Fruit fly (Drosophila melanogaster) whole organism, embryonic: Measurements from ENCODE around the gene Dora.

Source experiments
- ATbp ChIP-seq: fragments of 200-800 bp; sonication (Bioruptor generic); optimal IDR thresholded peaks from 2 replicates; lab custom pipeline; 2017; ENCODE audit warnings: missing biosample characterization, mild to moderate bottlenecking, missing genetic modification characterization, missing genetic modification reagents
- Antp ChIP-seq: fragments of 200-800 bp; sonication (Bioruptor generic); optimal IDR thresholded peaks from 3 replicates; lab custom pipeline; 2016; ENCODE audit warnings: missing biosample characterization, missing genetic modification characterization
- CG10321 ChIP-seq: fragments of 200-800 bp; sonication (Bioruptor generic); IDR thresholded peaks from 2 replicates; pipeline ENCODE4 v1.3.6; 2022; ENCODE audit warnings: missing biosample characterization, missing genetic modification characterization
- CG10366 ChIP-seq: fragments of 200-800 bp; sonication (Bioruptor generic); IDR thresholded peaks from 2 replicates; pipeline ENCODE4 v1.3.6; 2022; ENCODE audit warnings: missing biosample characterization, missing genetic modification characterization
- CG11504 ChIP-seq: fragments of 200-800 bp; sonication (Bioruptor generic); optimal IDR thresholded peaks from 3 replicates; lab custom pipeline; 2019; ENCODE audit warnings: missing biosample characterization, mild to moderate bottlenecking, missing genetic modification characterization, moderate library complexity
- CG12769 ChIP-seq: fragments of 200-800 bp; sonication (Bioruptor generic); optimal IDR thresholded peaks from 2 replicates; lab custom pipeline; 2019; ENCODE audit warnings: missing biosample characterization, mild to moderate bottlenecking, missing genetic modification characterization, moderate library complexity
- CG14050 ChIP-seq: fragments of 200-800 bp; sonication (Bioruptor generic); IDR thresholded peaks from 3 replicates; pipeline ENCODE4 v1.3.6; 2022; ENCODE audit warnings: missing biosample characterization, missing genetic modification characterization
- CG14667 ChIP-seq: fragments of 200-800 bp; sonication (Bioruptor generic); IDR thresholded peaks from 2 replicates; pipeline ENCODE4 v1.3.6; 2022; ENCODE audit warnings: missing biosample characterization, missing genetic modification characterization
- CG14710 ChIP-seq: fragments of 200-800 bp; sonication (Bioruptor generic); optimal IDR thresholded peaks from 3 replicates; lab custom pipeline; 2019; ENCODE audit warnings: missing biosample characterization, mild to moderate bottlenecking, missing genetic modification characterization, moderate library complexity
- CG16815 ChIP-seq: fragments of 200-800 bp; sonication (Bioruptor generic); optimal IDR thresholded peaks from 3 replicates; lab custom pipeline; 2017; ENCODE audit warnings: missing biosample characterization, mild to moderate bottlenecking, missing genetic modification characterization
- CG17359 ChIP-seq: fragments of 200-800 bp; sonication (Bioruptor generic); optimal IDR thresholded peaks from 3 replicates; lab custom pipeline; 2018; ENCODE audit warnings: missing biosample characterization, mild to moderate bottlenecking, missing genetic modification characterization, moderate library complexity
- CG2116 ChIP-seq: fragments of 200-800 bp; sonication (Bioruptor generic); optimal IDR thresholded peaks from 3 replicates; lab custom pipeline; 2018; ENCODE audit warnings: missing biosample characterization, mild to moderate bottlenecking, missing genetic modification characterization
- CG2875 ChIP-seq: fragments of 200-800 bp; sonication (Bioruptor generic); optimal IDR thresholded peaks from 2 replicates; lab custom pipeline; 2017; ENCODE audit warnings: missing biosample characterization, mild to moderate bottlenecking, missing genetic modification characterization, missing genetic modification reagents
- CG31224 ChIP-seq: fragments of 200-800 bp; sonication (Bioruptor generic); IDR thresholded peaks from 2 replicates; pipeline ENCODE4 v1.3.6; 2022; ENCODE audit warnings: missing biosample characterization, missing genetic modification characterization
- CG3407 ChIP-seq: fragments of 200-800 bp; sonication (Bioruptor generic); optimal IDR thresholded peaks from 2 replicates; lab custom pipeline; 2018; ENCODE audit warnings: missing biosample characterization, mild to moderate bottlenecking, missing genetic modification characterization
- CG34422 ChIP-seq: fragments of 200-800 bp; sonication (Bioruptor generic); IDR thresholded peaks from 3 replicates; pipeline ENCODE4 v1.3.6; 2022; ENCODE audit warnings: missing biosample characterization, missing genetic modification characterization
- CG5245 ChIP-seq: fragments of 200-800 bp; sonication (Bioruptor generic); optimal IDR thresholded peaks from 3 replicates; lab custom pipeline; 2016; ENCODE audit warnings: missing biosample characterization, missing genetic modification characterization
- D19B ChIP-seq: fragments of 200-800 bp; sonication (Bioruptor generic); optimal IDR thresholded peaks from 2 replicates; lab custom pipeline; 2017; ENCODE audit warnings: missing biosample characterization, mild to moderate bottlenecking, missing genetic modification characterization
- E2f2 ChIP-seq: fragments of 200-800 bp; sonication (Bioruptor generic); IDR thresholded peaks from 2 replicates; pipeline ENCODE4 v1.3.6; 2022; ENCODE audit warnings: missing biosample characterization, missing genetic modification characterization
- Ets97D ChIP-seq: fragments of 200-800 bp; sonication (Bioruptor generic); optimal IDR thresholded peaks from 3 replicates; lab custom pipeline; 2016; ENCODE audit warnings: missing biosample characterization, missing genetic modification characterization
- Gsc ChIP-seq: fragments of 200-800 bp; sonication (Bioruptor generic); IDR thresholded peaks from 2 replicates; pipeline ENCODE4 v1.3.6; 2022; ENCODE audit warnings: missing biosample characterization, missing genetic modification characterization
- Hey ChIP-seq: fragments of 200-800 bp; sonication (Bioruptor generic); optimal IDR thresholded peaks from 3 replicates; lab custom pipeline; 2018; ENCODE audit warnings: missing biosample characterization, mild to moderate bottlenecking, missing genetic modification characterization
- Hr3 ChIP-seq: fragments of 200-800 bp; sonication (Bioruptor generic); optimal IDR thresholded peaks from 3 replicates; lab custom pipeline; 2016; ENCODE audit warnings: missing biosample characterization, missing genetic modification characterization
- Hr51 ChIP-seq, 2 experiments: fragments of 200-800 bp; sonication (Bioruptor generic); optimal IDR thresholded peaks; 2 replicates in 1 of 2; 3 replicates in 1 of 2; lab custom pipeline; 2016 to 2018; ENCODE audit warnings: missing biosample characterization in 2 of 2, missing genetic modification characterization in 2 of 2, mild to moderate bottlenecking in 1 of 2, moderate library complexity in 1 of 2
- Hr78 ChIP-seq, 2 experiments: fragments of 200-800 bp in 1 of 2; fragments of >200 bp in 1 of 2; sonication (Bioruptor generic) in 1 of 2; optimal IDR thresholded peaks; 2 replicates each; lab custom pipeline; 2017 to 2019; ENCODE audit warnings: missing biosample characterization in 2 of 2, missing genetic modification characterization in 2 of 2, mild to moderate bottlenecking in 1 of 2, moderate library complexity in 1 of 2
- Mes4 ChIP-seq: fragments of 200-800 bp; sonication (Bioruptor generic); optimal IDR thresholded peaks from 2 replicates; lab custom pipeline; 2016; ENCODE audit warnings: missing biosample characterization, missing genetic modification characterization
- Nf-YB ChIP-seq: fragments of 200-800 bp; sonication (Bioruptor generic); optimal IDR thresholded peaks from 3 replicates; lab custom pipeline; 2019; ENCODE audit warnings: missing biosample characterization, mild to moderate bottlenecking, missing genetic modification characterization, moderate library complexity
- Oli ChIP-seq: fragments of 200-800 bp; sonication (Bioruptor generic); optimal IDR thresholded peaks from 2 replicates; lab custom pipeline; 2018; ENCODE audit warnings: missing biosample characterization, mild to moderate bottlenecking, missing genetic modification characterization, moderate library complexity
- Sox100B ChIP-seq: fragments of 200-800 bp; sonication (Bioruptor generic); optimal IDR thresholded peaks from 3 replicates; lab custom pipeline; 2018; ENCODE audit warnings: missing biosample characterization, mild to moderate bottlenecking, missing genetic modification characterization
- chm ChIP-seq: fragments of 200-800 bp; sonication (Bioruptor generic); IDR thresholded peaks from 2 replicates; pipeline ENCODE4 v1.3.6; 2022; ENCODE audit warnings: missing biosample characterization, missing genetic modification characterization
- corto ChIP-seq: fragments of 200-800 bp; sonication (Bioruptor generic); optimal IDR thresholded peaks from 2 replicates; lab custom pipeline; 2016; ENCODE audit warnings: missing biosample characterization, mild to moderate bottlenecking, missing genetic modification characterization, moderate library complexity
- dimm ChIP-seq: fragments of 200-800 bp; sonication (Bioruptor generic); IDR thresholded peaks from 2 replicates; pipeline ENCODE4 v1.3.6; 2022; ENCODE audit warnings: missing biosample characterization, missing genetic modification characterization
- dmrt99B ChIP-seq: fragments of 200-800 bp; sonication (Bioruptor generic); optimal IDR thresholded peaks from 2 replicates; lab custom pipeline; 2018; ENCODE audit warnings: missing biosample characterization, mild to moderate bottlenecking, missing genetic modification characterization, moderate library complexity
- dysf ChIP-seq: fragments of 200-800 bp; sonication (Bioruptor generic); IDR thresholded peaks from 3 replicates; pipeline ENCODE4 v1.3.6; 2022; ENCODE audit warnings: missing biosample characterization, missing genetic modification characterization
- ewg ChIP-seq: fragments of 200-800 bp; sonication (Bioruptor generic); optimal IDR thresholded peaks from 3 replicates; lab custom pipeline; 2017; ENCODE audit warnings: mild to moderate bottlenecking, missing biosample characterization, missing genetic modification reagents, missing genetic modification characterization
- fd102C ChIP-seq: fragments of 200-800 bp; sonication (Bioruptor generic); optimal IDR thresholded peaks from 2 replicates; lab custom pipeline; 2018; ENCODE audit warnings: missing biosample characterization, mild to moderate bottlenecking, missing genetic modification characterization, moderate library complexity
- gcm ChIP-seq: fragments of 200-800 bp; sonication (Bioruptor generic); optimal IDR thresholded peaks from 2 replicates; lab custom pipeline; 2019; ENCODE audit warnings: missing biosample characterization, mild to moderate bottlenecking, missing genetic modification characterization, moderate library complexity
- gcm2 ChIP-seq: fragments of 200-800 bp; sonication (Bioruptor generic); optimal IDR thresholded peaks from 2 replicates; lab custom pipeline; 2016; ENCODE audit warnings: missing biosample characterization, missing genetic modification characterization
- gem ChIP-seq: fragments of 200-800 bp; sonication (Bioruptor generic); optimal IDR thresholded peaks from 2 replicates; lab custom pipeline; 2019; ENCODE audit warnings: missing biosample characterization, mild to moderate bottlenecking, missing genetic modification characterization, moderate library complexity
- hbn ChIP-seq: fragments of 200-800 bp; sonication (Bioruptor generic); IDR thresholded peaks from 2 replicates; pipeline ENCODE4 v1.3.6; 2022; ENCODE audit warnings: missing biosample characterization, missing genetic modification characterization; ENCODE audit not compliant: partially characterized antibody
- kni ChIP-seq: fragments of 200-800 bp; sonication (Bioruptor generic); optimal IDR thresholded peaks from 3 replicates; lab custom pipeline; 2017; ENCODE audit warnings: mild to moderate bottlenecking, missing biosample characterization, missing genetic modification reagents, missing genetic modification characterization
- nerfin-1 ChIP-seq: fragments of 200-800 bp; sonication (Bioruptor generic); optimal IDR thresholded peaks from 3 replicates; lab custom pipeline; 2019; ENCODE audit warnings: missing biosample characterization, mild to moderate bottlenecking, missing genetic modification characterization, moderate library complexity
- org-1 ChIP-seq: fragments of 200-800 bp; sonication (Bioruptor generic); optimal IDR thresholded peaks from 2 replicates; lab custom pipeline; 2017; ENCODE audit warnings: missing biosample characterization, missing genetic modification characterization
- pho ChIP-seq: fragments of 200-800 bp; sonication (Bioruptor generic); optimal IDR thresholded peaks from 2 replicates; lab custom pipeline; 2016; ENCODE audit warnings: missing biosample characterization, missing genetic modification characterization
- salm ChIP-seq: fragments of 200-800 bp; sonication (Bioruptor generic); optimal IDR thresholded peaks from 2 replicates; lab custom pipeline; 2018; ENCODE audit warnings: missing biosample characterization, mild to moderate bottlenecking, missing genetic modification characterization
- sc ChIP-seq, 3 experiments: fragments of >200 bp in 2 of 3; fragments of 200-800 bp in 1 of 3; sonication (Bioruptor generic) in 1 of 3; optimal IDR thresholded peaks; 2 replicates in 2 of 3; 3 replicates in 1 of 3; lab custom pipeline; 2017; ENCODE audit warnings: mild to moderate bottlenecking in 1 of 3, missing biosample characterization in 1 of 3, missing genetic modification characterization in 1 of 3, missing genetic modification reagents in 1 of 3
- tin ChIP-seq: fragments of 200-800 bp; sonication (Bioruptor generic); optimal IDR thresholded peaks from 3 replicates; lab custom pipeline; 2016; ENCODE audit warnings: missing biosample characterization, missing genetic modification characterization
- ttk ChIP-seq: fragments of 200-800 bp; sonication (Bioruptor generic); IDR thresholded peaks from 2 replicates; pipeline ENCODE4 v2.1.2; 2022; ENCODE audit warnings: missing biosample characterization, missing genetic modification characterization
- usp ChIP-seq: fragments of >200 bp; optimal IDR thresholded peaks from 2 replicates; lab custom pipeline; 2017; ENCODE audit warnings: missing biosample characterization, missing genetic modification characterization

Gene Dora

dm6 chrX:18837046-18837445, 26.7 kb upstream of the Dora start (continued):
- TF ChIP-seq gcm2 (GFP tag; lab: Kevin White, UChicago) (no peak), Hr51 (GFP tag; optimal IDR thresholded peaks at IDR 0.05; lab: Kevin White, UChicago) (peak in 1 of 2 experiments; percentile 75), gcm (peak; percentile 10), dimm (GFP tag; lab: Robert Waterston, UW) (0 out of 2 replicates have a peak, but pooled peaks have one; percentile 31), chm (GFP tag; lab: Robert Waterston, UW) (no peak), nerfin-1 (tag; lab: Kevin White, UChicago) (peak; percentile 18), usp (GFP tag; lab: Kevin White, UChicago) (no peak), CG14667 (GFP tag; lab: Robert Waterston, UW) (0 out of 2 replicates have a peak, but pooled peaks have one; percentile 21), dmrt99B (tag; lab: Kevin White, UChicago) (peak; percentile 59), CG16815 (peak; percentile 19), gem (tag; lab: Kevin White, UChicago) (peak; percentile 66), salm (tag; lab: Kevin White, UChicago) (no peak), Hr3 (GFP tag; lab: Kevin White, UChicago) (peak; percentile 43), Antp (GFP tag; lab: Kevin White, UChicago) (peak; percentile 37), corto (no peak), Gsc (GFP tag; lab: Robert Waterston, UW) (no peak), dysf (peak; percentile 77), Sox100B (GFP tag; lab: Kevin White, UChicago) (no peak), pho (GFP tag; lab: Kevin White, UChicago) (no peak), ewg (peak; percentile 14), CG10366 (GFP tag; lab: Robert Waterston, UW) (peak; percentile 50), Hr78 (GFP tag; optimal IDR thresholded peaks at IDR 0.05; lab: Kevin White, UChicago) (peak in 1 of 2 experiments; percentile 31), Ets97D (no peak), Nf-YB (GFP tag; lab: Kevin White, UChicago) (no peak), ATbp (peak; percentile 20), org-1 (GFP tag; lab: Kevin White, UChicago) (peak; percentile 2), kni (GFP tag; lab: Kevin White, UChicago) (no peak), CG10321 (no peak), CG2875 (no peak), CG12769 (tag; lab: Kevin White, UChicago) (peak; percentile 73), ttk (0 out of 2 replicates have a peak, but pooled peaks have one; percentile 22), CG2116 (GFP tag; lab: Kevin White, UChicago) (no peak), CG14050 (GFP tag; lab: Robert Waterston, UW) (peak; percentile 62; the same call in 2 of the 3 replicates), D19B (GFP tag; lab: Kevin White, UChicago) (no peak), CG31224 (GFP tag; lab: Robert Waterston, UW) (no peak), CG34422 (peak; percentile 90), CG5245 (GFP tag; lab: Kevin White, UChicago) (no peak), hbn (GFP tag; lab: Robert Waterston, UW) (no peak), Mes4 (GFP tag; lab: Kevin White, UChicago) (peak; percentile 18), fd102C (GFP tag; lab: Kevin White, UChicago) (no peak), CG3407 (GFP tag; lab: Kevin White, UChicago) (peak; percentile 2), E2f2 (GFP tag; lab: Robert Waterston, UW) (peak; percentile 48; the same call in 1 of the 2 replicates), sc (optimal IDR thresholded peaks at IDR 0.05; lab: Kevin White, UChicago) (no peak), sc (GFP tag; optimal IDR thresholded peaks at IDR 0.05; lab: Kevin White, UChicago) (no peak), tin (GFP tag; lab: Kevin White, UChicago) (no peak), Hey (tag; lab: Kevin White, UChicago) (no peak), CG14710 (tag; lab: Kevin White, UChicago) (no peak), CG17359 (tag; lab: Kevin White, UChicago) (no peak), CG11504 (tag; lab: Kevin White, UChicago) (peak; percentile 59), Oli (peak; percentile 44)
